Fruit fly (Drosophila melanogaster) S2 (cell line): Measurements from ENCODE around the gene Acn.

ENCODE experiments used
- CG8478 ChIP-seq: fragments of >200 bp; optimal IDR thresholded peaks from 2 replicates; lab custom pipeline; 2018
- CTCF ChIP-seq, 2 experiments: fragments of >200 bp; optimal IDR thresholded peaks; 2 replicates each; lab custom pipeline; 2018

dm6 chr2L:19057799-19058198 is 12.6 kb downstream of the Acn start:
- TF ChIP-seq CG8478 (no peak), CTCF (optimal IDR thresholded peaks at IDR 0.05; lab: Kevin White, UChicago) (no peak)
